Worm (Caenorhabditis elegans) whole organism, midembryonic: ENCODE results near the gene C01G10.5.

ENCODE experiments used
- T22C8.4 ChIP-seq: fragments of 200-800 bp; sonication (Bioruptor generic); IDR thresholded peaks from 2 replicates; pipeline ENCODE4 v1.3.6; 2022; ENCODE audit warnings: missing genetic modification characterization, missing compliant biosample characterization
- cog-1 ChIP-seq: sonication (generic microtip); optimal IDR thresholded peaks from 2 replicates; lab custom pipeline; 2016; ENCODE audit warnings: missing genetic modification characterization, missing compliant biosample characterization
- flt-1 ChIP-seq: fragments of 200-800 bp; sonication (Bioruptor generic); IDR thresholded peaks from 2 replicates; pipeline ENCODE4 v1.3.6; 2022; ENCODE audit warnings: missing genetic modification characterization, missing compliant biosample characterization
- klf-2 ChIP-seq: fragments of 200-800 bp; sonication (Bioruptor generic); conservative IDR thresholded peaks from 2 replicates; pipeline ENCODE4 v1.3.6; 2022; ENCODE audit warnings: missing genetic modification reagents, missing genetic modification characterization, missing compliant biosample characterization
- med-1 ChIP-seq: sonication (generic microtip); optimal IDR thresholded peaks from 2 replicates; lab custom pipeline; 2017; ENCODE audit warnings: missing genetic modification characterization, mild to moderate bottlenecking, missing compliant biosample characterization, antibody characterized with exemption, missing genetic modification reagents; ENCODE audit not compliant: insufficient read depth
- ref-1 ChIP-seq: fragments of 200-800 bp; sonication (Bioruptor generic); conservative IDR thresholded peaks from 2 replicates; pipeline ENCODE4 v1.3.6; 2022; ENCODE audit warnings: missing genetic modification reagents, missing genetic modification characterization, missing compliant biosample characterization
- tab-1 ChIP-seq: fragments of 200-800 bp; sonication (Bioruptor generic); IDR thresholded peaks from 2 replicates; pipeline ENCODE4 v1.3.6; 2022; ENCODE audit warnings: missing genetic modification characterization, missing compliant biosample characterization
- ztf-23 ChIP-seq: fragments of 200-800 bp; sonication (Bioruptor generic); IDR thresholded peaks from 2 replicates; pipeline ENCODE4 v1.3.6; 2022; ENCODE audit warnings: missing genetic modification reagents, missing genetic modification characterization, missing compliant biosample characterization
- ztf-29 ChIP-seq: fragments of 200-800 bp; sonication (Bioruptor generic); IDR thresholded peaks from 2 replicates; pipeline ENCODE4 v1.3.6; 2022; ENCODE audit warnings: missing genetic modification reagents, missing genetic modification characterization, missing compliant biosample characterization

The C01G10.5 gene

DNA sequence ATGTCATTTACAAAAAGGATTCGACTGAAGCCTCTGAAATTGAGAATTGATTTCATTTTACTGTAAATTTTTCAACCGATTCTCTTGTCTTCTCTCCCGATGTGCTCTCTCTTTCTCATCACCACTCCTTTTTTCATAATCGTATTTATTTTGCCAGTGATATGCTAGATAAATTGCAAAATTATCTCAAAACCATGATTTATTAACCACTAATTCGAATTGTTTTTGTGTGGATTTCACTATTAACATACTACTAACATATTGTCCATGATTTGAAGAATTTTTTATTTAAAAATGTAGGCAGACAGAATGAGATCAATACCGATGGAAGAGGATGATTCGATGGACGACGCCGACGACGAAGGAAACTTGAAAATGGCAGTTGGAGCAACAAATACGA lies 22.2 kb downstream of the C01G10.5 start, which contains the start of gene C25D7.10:
Gene C25D7.10 (plus strand): TSS at position 301 of the 400 bp plus-strand sequence.
- TF ChIP-seq ref-1 (GFP tag; lab: Robert Waterston, UW) (no peak), flt-1 (GFP tag; lab: Robert Waterston, UW) (no peak), T22C8.4 (no peak), ztf-29 (GFP tag; lab: Robert Waterston, UW) (no peak), cog-1 (tag; lab: Kevin White, UChicago) (no peak), med-1 (no peak), tab-1 (GFP tag; lab: Robert Waterston, UW) (no peak)

DNA sequence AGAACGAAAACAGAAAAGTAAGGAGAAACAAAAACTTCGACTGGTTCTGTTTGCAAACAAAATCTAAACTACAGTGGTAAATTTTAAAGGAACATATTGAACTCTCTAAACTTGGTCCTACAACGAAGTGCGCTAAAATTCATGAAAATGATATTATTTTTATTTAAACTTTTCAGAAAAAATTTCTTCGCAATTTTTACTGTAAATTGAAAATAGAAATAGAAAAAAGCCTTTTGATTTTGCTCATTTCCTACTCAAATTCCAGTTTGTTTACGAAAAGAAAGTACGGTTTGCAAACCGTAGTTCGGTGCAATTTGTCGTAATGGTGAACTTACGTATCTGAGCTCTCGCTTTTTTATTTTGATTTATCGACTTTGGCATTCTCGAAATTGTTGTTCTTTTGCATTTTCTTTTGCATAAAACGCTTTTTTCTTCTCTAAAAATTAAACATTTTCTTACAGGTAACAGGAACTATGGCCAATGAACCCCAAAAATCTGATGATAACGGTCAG lies 23.4 kb downstream of the C01G10.5 start, which contains the start of gene otub-1:
Gene otub-1 (plus strand): TSS at position 462 of the 512 bp plus-strand sequence.
- no peak for TF ChIP-seq med-1
- no peak for TF ChIP-seq klf-2 (GFP tag; lab: Robert Waterston, UW)
- no peak for TF ChIP-seq cog-1 (tag; lab: Kevin White, UChicago)
- no peak for TF ChIP-seq flt-1 (GFP tag; lab: Robert Waterston, UW)
- TF ChIP-seq ztf-29 (GFP tag; lab: Robert Waterston, UW) = no peak
- no peak for TF ChIP-seq ztf-23
- TF ChIP-seq T22C8.4 = no peak
- no peak for TF ChIP-seq tab-1 (GFP tag; lab: Robert Waterston, UW)
- no peak for TF ChIP-seq ref-1 (GFP tag; lab: Robert Waterston, UW)

DNA sequence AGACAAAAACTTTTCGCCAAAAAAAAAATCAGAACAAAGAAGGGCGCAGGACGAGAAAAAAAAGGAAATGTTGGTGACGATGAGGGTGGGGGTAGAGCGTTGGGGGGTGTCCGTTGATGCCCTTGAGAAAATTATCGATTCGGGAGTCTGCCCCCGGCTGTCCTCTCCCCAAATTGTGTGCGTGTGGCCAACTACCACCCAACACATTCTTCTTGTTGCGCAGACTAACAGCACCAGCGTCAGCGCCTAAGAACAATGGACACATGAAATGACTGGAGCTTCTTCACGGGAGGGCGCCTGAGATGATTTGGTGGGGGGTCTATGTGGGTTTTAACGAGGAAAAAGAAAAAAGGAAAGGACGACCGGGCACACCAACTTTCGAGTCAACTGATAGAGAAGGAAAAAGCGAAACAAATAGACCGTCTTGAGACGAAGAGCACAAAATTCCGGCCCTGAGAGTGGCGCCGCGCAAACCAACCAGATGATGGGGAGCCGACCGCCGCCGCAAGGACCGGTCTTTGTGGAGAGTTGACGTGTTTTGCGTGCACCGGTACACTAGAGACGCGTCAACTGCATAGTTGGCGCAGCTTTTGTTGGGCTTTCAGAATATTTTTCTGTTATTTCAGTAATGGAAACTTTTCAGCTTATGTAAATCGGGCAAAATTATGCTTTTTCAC lies 24.1 kb downstream of the C01G10.5 start, which contains the start of gene C25D7.9:
Gene C25D7.9 (plus strand): TSS at position 68 of the 677 bp plus-strand sequence.
- TF ChIP-seq ztf-29 (GFP tag; lab: Robert Waterston, UW) (no peak), T22C8.4 (peak; percentile 82), flt-1 (GFP tag; lab: Robert Waterston, UW) (no peak)

- TF ChIP-seq T22C8.4 = no peak
These were observed 25.4 kb downstream of the C01G10.5 start, which contains the start of gene rap-2 for ce11 chrV:15063987-15064386. rap-2 (minus strand) TSS chrV:15064087.

DNA sequence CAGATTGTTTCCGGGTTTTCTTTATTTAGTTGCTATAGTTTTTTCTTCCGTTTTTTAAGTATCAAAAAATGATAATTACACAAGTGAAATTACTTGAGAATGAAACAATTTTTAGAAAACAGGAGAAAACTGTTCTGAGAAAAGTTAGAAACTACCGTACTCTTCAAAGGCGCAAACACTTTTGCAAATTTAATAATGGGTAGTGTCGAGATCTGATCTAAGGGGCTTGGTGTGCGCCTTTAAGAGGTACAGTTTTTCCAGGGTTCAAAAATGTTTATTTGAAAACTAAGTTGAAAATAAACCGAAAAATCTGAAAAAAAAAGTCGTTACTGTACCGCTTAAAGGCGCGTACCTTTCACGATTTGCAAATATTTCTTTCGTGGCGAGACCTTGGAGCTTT lies 28.7 kb downstream of the C01G10.5 start:
- TF ChIP-seq T22C8.4 = no peak
- TF ChIP-seq cog-1 (tag; lab: Kevin White, UChicago) = no peak
- no peak for TF ChIP-seq tab-1 (GFP tag; lab: Robert Waterston, UW)
- TF ChIP-seq ref-1 (GFP tag; lab: Robert Waterston, UW) = no peak
- TF ChIP-seq med-1 = no peak
- TF ChIP-seq ztf-29 (GFP tag; lab: Robert Waterston, UW) = no peak
- no peak for TF ChIP-seq ztf-23
- no peak for TF ChIP-seq flt-1 (GFP tag; lab: Robert Waterston, UW)
- TF ChIP-seq klf-2 (GFP tag; lab: Robert Waterston, UW) = no peak

DNA sequence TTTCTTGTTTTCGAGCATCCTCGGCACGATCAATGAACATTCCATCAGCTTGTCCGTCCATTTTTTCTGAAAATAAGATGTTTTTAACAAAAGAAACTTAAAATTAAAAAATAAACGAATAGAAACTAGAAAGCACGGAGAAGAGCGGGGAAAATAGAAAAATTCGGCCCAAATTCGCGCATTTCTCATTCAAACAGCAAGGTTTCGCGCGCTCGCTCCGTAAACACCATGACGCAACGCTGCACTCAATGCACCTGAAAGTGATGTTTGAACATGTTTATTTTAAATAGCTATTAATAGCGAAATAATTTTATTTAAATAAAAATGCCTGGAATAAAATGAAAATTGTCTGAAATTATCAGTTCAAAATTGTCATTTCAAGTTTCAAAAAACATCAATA lies 29.8 kb downstream of the C01G10.5 start, which contains the start of the genes mcm-3 and C25D7.15:
Gene mcm-3 (minus strand): TSS at position 66 of the 400 bp plus-strand sequence.
Gene C25D7.15 (plus strand): TSS at position 275 of the 400 bp plus-strand sequence.
- TF ChIP-seq cog-1 (tag; lab: Kevin White, UChicago) (no peak), tab-1 (GFP tag; lab: Robert Waterston, UW) (no peak), T22C8.4 (no peak), ref-1 (GFP tag; lab: Robert Waterston, UW) (no peak), ztf-23 (no peak), ztf-29 (GFP tag; lab: Robert Waterston, UW) (no peak), med-1 (no peak), flt-1 (GFP tag; lab: Robert Waterston, UW) (no peak), klf-2 (GFP tag; lab: Robert Waterston, UW) (no peak)

DNA sequence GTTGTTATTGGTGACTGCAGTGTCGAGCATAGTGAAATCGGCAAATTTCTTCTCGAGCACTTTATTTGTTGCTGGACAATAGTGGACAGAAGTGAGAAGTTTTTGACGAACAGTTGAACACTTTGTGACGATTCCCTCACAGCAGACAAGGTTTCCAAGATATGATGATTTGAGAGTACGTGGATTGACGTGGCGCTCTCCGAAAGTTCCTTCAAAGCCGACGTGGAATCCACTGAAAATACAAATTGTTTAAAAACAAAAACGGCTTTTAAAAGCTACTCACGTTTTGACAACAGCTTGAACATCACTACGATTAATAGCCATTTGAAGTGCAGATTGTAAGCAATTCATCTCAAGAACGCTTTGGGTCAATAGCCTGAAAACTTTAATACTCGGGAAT lies 30.4 kb downstream of the C01G10.5 start:
- TF ChIP-seq cog-1 (tag; lab: Kevin White, UChicago) (no peak), ref-1 (GFP tag; lab: Robert Waterston, UW) (no peak), tab-1 (GFP tag; lab: Robert Waterston, UW) (no peak), T22C8.4 (no peak), med-1 (no peak), ztf-29 (GFP tag; lab: Robert Waterston, UW) (no peak), ztf-23 (no peak), klf-2 (GFP tag; lab: Robert Waterston, UW) (no peak), flt-1 (GFP tag; lab: Robert Waterston, UW) (no peak)

- TF ChIP-seq med-1 (no peak), ztf-29 (GFP tag; lab: Robert Waterston, UW) (no peak), cog-1 (tag; lab: Kevin White, UChicago) (no peak), tab-1 (GFP tag; lab: Robert Waterston, UW) (no peak), ref-1 (GFP tag; lab: Robert Waterston, UW) (no peak), flt-1 (GFP tag; lab: Robert Waterston, UW) (no peak), T22C8.4 (no peak), ztf-23 (no peak), klf-2 (GFP tag; lab: Robert Waterston, UW) (no peak)
These were observed 30.9 kb downstream of the C01G10.5 start for ce11 chrV:15058423-15058822.

DNA sequence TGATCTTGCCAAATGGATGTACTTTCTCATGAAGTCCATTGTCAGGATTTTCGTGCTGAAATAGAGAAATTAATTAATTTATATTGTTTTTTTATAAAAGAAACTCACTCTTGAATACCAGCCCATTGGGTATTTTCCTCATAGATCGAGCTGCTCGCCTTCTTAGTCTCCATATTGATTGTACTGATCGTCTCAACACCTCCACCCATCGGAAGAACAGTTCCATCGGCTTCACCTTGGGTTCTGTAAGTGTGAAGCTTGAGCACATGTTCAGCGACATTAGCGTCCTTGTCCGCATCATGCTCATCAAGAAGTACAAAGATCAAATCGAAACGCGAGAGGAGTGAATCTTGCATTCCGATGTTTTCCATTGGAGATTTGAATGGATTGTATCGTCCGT lies 31.6 kb downstream of the C01G10.5 start:
- no peak for TF ChIP-seq klf-2 (GFP tag; lab: Robert Waterston, UW)
- TF ChIP-seq ztf-23 = no peak
- TF ChIP-seq ztf-29 (GFP tag; lab: Robert Waterston, UW) = no peak
- TF ChIP-seq tab-1 (GFP tag; lab: Robert Waterston, UW) = no peak
- no peak for TF ChIP-seq ref-1 (GFP tag; lab: Robert Waterston, UW)
- TF ChIP-seq flt-1 (GFP tag; lab: Robert Waterston, UW) = no peak
- no peak for TF ChIP-seq T22C8.4

- TF ChIP-seq tab-1 (GFP tag; lab: Robert Waterston, UW) (no peak), ztf-29 (GFP tag; lab: Robert Waterston, UW) (no peak), ref-1 (GFP tag; lab: Robert Waterston, UW) (no peak), klf-2 (GFP tag; lab: Robert Waterston, UW) (no peak), med-1 (no peak), ztf-23 (no peak), cog-1 (tag; lab: Kevin White, UChicago) (no peak), T22C8.4 (no peak), flt-1 (GFP tag; lab: Robert Waterston, UW) (no peak)
These were observed 32.9 kb downstream of the C01G10.5 start for ce11 chrV:15056346-15056839.
